Fruit fly (Drosophila melanogaster) whole organism, embryonic: Measurements from ENCODE around the gene rost.
A peak's percentile ranks its signal among the peaks of the same experiment; 100 is the strongest.

Experiments
- ATbp ChIP-seq: fragments of 200-800 bp; sonication (Bioruptor generic); optimal IDR thresholded peaks from 2 replicates; lab custom pipeline; 2017; ENCODE audit warnings: missing biosample characterization, mild to moderate bottlenecking, missing genetic modification characterization, missing genetic modification reagents
- Asciz ChIP-seq: fragments of 200-800 bp; sonication (Bioruptor generic); optimal IDR thresholded peaks from 2 replicates; lab custom pipeline; 2017; ENCODE audit warnings: missing biosample characterization, mild to moderate bottlenecking, missing genetic modification characterization, missing genetic modification reagents
- B-H1 ChIP-seq: fragments of 200-800 bp; sonication (Bioruptor generic); IDR thresholded peaks from 3 replicates; pipeline ENCODE4 v1.3.6; 2022; ENCODE audit warnings: missing biosample characterization, missing genetic modification characterization
- BtbVII ChIP-seq: fragments of 200-800 bp; sonication (Bioruptor generic); optimal IDR thresholded peaks from 3 replicates; lab custom pipeline; 2017; ENCODE audit warnings: missing biosample characterization, mild to moderate bottlenecking, missing genetic modification characterization
- C15 ChIP-seq: fragments of 200-800 bp; sonication (Bioruptor generic); IDR thresholded peaks from 3 replicates; pipeline ENCODE4 v1.3.6; 2022; ENCODE audit warnings: missing biosample characterization, missing genetic modification characterization
- CG10209 ChIP-seq: fragments of 200-800 bp; sonication (Bioruptor generic); optimal IDR thresholded peaks from 3 replicates; lab custom pipeline; 2017; ENCODE audit warnings: missing biosample characterization, mild to moderate bottlenecking, missing genetic modification characterization, missing genetic modification reagents
- CG10366 ChIP-seq: fragments of 200-800 bp; sonication (Bioruptor generic); IDR thresholded peaks from 2 replicates; pipeline ENCODE4 v1.3.6; 2022; ENCODE audit warnings: missing biosample characterization, missing genetic modification characterization
- CG10565 ChIP-seq: fragments of 200-800 bp; sonication (Bioruptor generic); optimal IDR thresholded peaks from 3 replicates; lab custom pipeline; 2016; ENCODE audit warnings: missing biosample characterization, mild to moderate bottlenecking, missing genetic modification characterization
- CG11085 ChIP-seq: fragments of 200-800 bp; sonication (Bioruptor generic); IDR thresholded peaks from 2 replicates; pipeline ENCODE4 v1.3.6; 2022; ENCODE audit warnings: missing biosample characterization, missing genetic modification characterization
- CG12071 ChIP-seq: fragments of 200-800 bp; sonication (Bioruptor generic); optimal IDR thresholded peaks from 3 replicates; lab custom pipeline; 2018; ENCODE audit warnings: missing biosample characterization, mild to moderate bottlenecking, missing genetic modification characterization
- CG12219 ChIP-seq: fragments of 200-800 bp; sonication (Bioruptor generic); optimal IDR thresholded peaks from 3 replicates; lab custom pipeline; 2018; ENCODE audit warnings: missing biosample characterization, mild to moderate bottlenecking, missing genetic modification characterization
- CG12769 ChIP-seq: fragments of 200-800 bp; sonication (Bioruptor generic); optimal IDR thresholded peaks from 2 replicates; lab custom pipeline; 2019; ENCODE audit warnings: missing biosample characterization, mild to moderate bottlenecking, missing genetic modification characterization, moderate library complexity
- CG13296 ChIP-seq: fragments of 200-800 bp; sonication (Bioruptor generic); optimal IDR thresholded peaks from 3 replicates; lab custom pipeline; 2018; ENCODE audit warnings: missing biosample characterization, mild to moderate bottlenecking, missing genetic modification characterization
- CG14965 ChIP-seq: fragments of 200-800 bp; sonication (Bioruptor generic); optimal IDR thresholded peaks from 2 replicates; lab custom pipeline; 2016; ENCODE audit warnings: missing biosample characterization, missing genetic modification characterization, borderline replicate concordance
- CG17385 ChIP-seq: fragments of 200-800 bp; sonication (Bioruptor generic); optimal IDR thresholded peaks from 3 replicates; lab custom pipeline; 2018; ENCODE audit warnings: missing biosample characterization, mild to moderate bottlenecking, missing genetic modification characterization
- CG17568 ChIP-seq: fragments of 200-800 bp; sonication (Bioruptor generic); optimal IDR thresholded peaks from 2 replicates; lab custom pipeline; 2018; ENCODE audit warnings: missing biosample characterization, mild to moderate bottlenecking, missing genetic modification characterization, moderate library complexity
- CG2678 ChIP-seq: fragments of 200-800 bp; sonication (Bioruptor generic); optimal IDR thresholded peaks from 3 replicates; lab custom pipeline; 2019; ENCODE audit warnings: missing biosample characterization, mild to moderate bottlenecking, missing genetic modification characterization, moderate library complexity
- CG31365 ChIP-seq: fragments of 200-800 bp; sonication (Bioruptor generic); optimal IDR thresholded peaks from 2 replicates; lab custom pipeline; 2018; ENCODE audit warnings: missing biosample characterization, mild to moderate bottlenecking, missing genetic modification characterization
- CG3281 ChIP-seq: fragments of 200-800 bp; sonication (Bioruptor generic); optimal IDR thresholded peaks from 3 replicates; lab custom pipeline; 2017; ENCODE audit warnings: missing biosample characterization, mild to moderate bottlenecking, missing genetic modification characterization
- CG4360 ChIP-seq: fragments of 200-800 bp; sonication (Bioruptor generic); IDR thresholded peaks from 2 replicates; pipeline ENCODE4 v1.3.6; 2022; ENCODE audit warnings: missing biosample characterization, missing genetic modification characterization
- CG4424 ChIP-seq: fragments of 200-800 bp; sonication (Bioruptor generic); optimal IDR thresholded peaks from 3 replicates; lab custom pipeline; 2016; ENCODE audit warnings: missing biosample characterization, missing genetic modification characterization
- CG5245 ChIP-seq: fragments of 200-800 bp; sonication (Bioruptor generic); optimal IDR thresholded peaks from 3 replicates; lab custom pipeline; 2016; ENCODE audit warnings: missing biosample characterization, missing genetic modification characterization
- CG9609 ChIP-seq: fragments of 200-800 bp; sonication (Bioruptor generic); optimal IDR thresholded peaks from 3 replicates; lab custom pipeline; 2016; ENCODE audit warnings: missing biosample characterization, missing genetic modification characterization
- CG9797 ChIP-seq: fragments of 200-800 bp; sonication (Bioruptor generic); optimal IDR thresholded peaks from 3 replicates; lab custom pipeline; 2018; ENCODE audit warnings: missing biosample characterization, mild to moderate bottlenecking, missing genetic modification characterization
- D19B ChIP-seq: fragments of 200-800 bp; sonication (Bioruptor generic); optimal IDR thresholded peaks from 2 replicates; lab custom pipeline; 2017; ENCODE audit warnings: missing biosample characterization, mild to moderate bottlenecking, missing genetic modification characterization
- Deaf1 ChIP-seq: fragments of 200-800 bp; optimal IDR thresholded peaks from 3 replicates; lab custom pipeline; 2019; ENCODE audit warnings: missing biosample characterization, mild to moderate bottlenecking, missing genetic modification characterization, moderate library complexity
- Doc3 ChIP-seq: fragments of 200-800 bp; sonication (Bioruptor generic); IDR thresholded peaks from 3 replicates; pipeline ENCODE4 v1.3.6; 2022; ENCODE audit warnings: missing biosample characterization, missing genetic modification characterization; ENCODE audit not compliant: partially characterized antibody
- Hand ChIP-seq: fragments of 200-800 bp; sonication (Bioruptor generic); optimal IDR thresholded peaks from 2 replicates; lab custom pipeline; 2017; ENCODE audit warnings: mild to moderate bottlenecking, missing biosample characterization, missing genetic modification reagents, missing genetic modification characterization
- Hr39 ChIP-seq: fragments of >200 bp; optimal IDR thresholded peaks from 2 replicates; lab custom pipeline; 2017
- NFAT ChIP-seq: fragments of 200-800 bp; sonication (Bioruptor generic); IDR thresholded peaks from 2 replicates; pipeline ENCODE4 v1.3.6; 2022; ENCODE audit warnings: missing biosample characterization, missing genetic modification characterization
- Oaz ChIP-seq: fragments of 200-800 bp; sonication (Bioruptor generic); IDR thresholded peaks from 2 replicates; pipeline ENCODE4 v1.3.6; 2022; ENCODE audit warnings: missing biosample characterization, missing genetic modification characterization
- Oli ChIP-seq: fragments of 200-800 bp; sonication (Bioruptor generic); optimal IDR thresholded peaks from 2 replicates; lab custom pipeline; 2018; ENCODE audit warnings: missing biosample characterization, mild to moderate bottlenecking, missing genetic modification characterization, moderate library complexity
- PHDP ChIP-seq: fragments of 200-800 bp; sonication (Bioruptor generic); optimal IDR thresholded peaks from 3 replicates; lab custom pipeline; 2018; ENCODE audit warnings: missing biosample characterization, mild to moderate bottlenecking, missing genetic modification characterization, moderate library complexity
- Pdp1 ChIP-seq, 2 experiments: fragments of 200-800 bp; sonication (Bioruptor generic); optimal IDR thresholded peaks; 3 replicates each; lab custom pipeline; 2016; ENCODE audit warnings: missing biosample characterization in 2 of 2, missing genetic modification characterization in 2 of 2, mild to moderate bottlenecking in 1 of 2, moderate library complexity in 1 of 2
- Spps ChIP-seq: fragments of 200-800 bp; sonication (Bioruptor generic); optimal IDR thresholded peaks from 2 replicates; lab custom pipeline; 2018; ENCODE audit warnings: missing biosample characterization, mild to moderate bottlenecking, missing genetic modification characterization
- Stat92E ChIP-seq, 3 experiments: fragments of >200 bp in 2 of 3; fragments of 200-800 bp in 1 of 3; sonication (Bioruptor generic) in 1 of 3; optimal IDR thresholded peaks; 2 replicates each; lab custom pipeline; 2017 to 2019; ENCODE audit warnings: missing biosample characterization in 3 of 3, missing genetic modification characterization in 3 of 3, mild to moderate bottlenecking in 1 of 3, moderate library complexity in 1 of 3
- ac ChIP-seq: fragments of 200-800 bp; sonication (Bioruptor generic); optimal IDR thresholded peaks from 3 replicates; lab custom pipeline; 2017; ENCODE audit warnings: missing biosample characterization, mild to moderate bottlenecking, missing genetic modification characterization
- ap ChIP-seq: fragments of 200-800 bp; sonication (Bioruptor generic); IDR thresholded peaks from 2 replicates; pipeline ENCODE4 v1.3.6; 2022; ENCODE audit warnings: missing biosample characterization, missing genetic modification characterization
- exex ChIP-seq: fragments of 200-800 bp; sonication (Bioruptor generic); optimal IDR thresholded peaks from 4 replicates; lab custom pipeline; 2018; ENCODE audit warnings: missing biosample characterization, mild to moderate bottlenecking, missing genetic modification characterization, moderate library complexity
- eyg ChIP-seq: fragments of 200-800 bp; sonication (Bioruptor generic); optimal IDR thresholded peaks from 3 replicates; lab custom pipeline; 2016; ENCODE audit warnings: missing biosample characterization, missing genetic modification characterization
- fd64A ChIP-seq: fragments of 200-800 bp; sonication (Bioruptor generic); optimal IDR thresholded peaks from 3 replicates; lab custom pipeline; 2018; ENCODE audit warnings: missing biosample characterization, mild to moderate bottlenecking, missing genetic modification characterization
- hth ChIP-seq: fragments of >200 bp; optimal IDR thresholded peaks from 2 replicates; lab custom pipeline; 2017; ENCODE audit warnings: inconsistent platforms
- lmd ChIP-seq: fragments of 200-800 bp; sonication (Bioruptor generic); IDR thresholded peaks from 2 replicates; pipeline ENCODE4 v1.3.6; 2022; ENCODE audit warnings: missing biosample characterization, missing genetic modification characterization
- mam ChIP-seq: fragments of 200-800 bp; sonication (Bioruptor generic); optimal IDR thresholded peaks from 3 replicates; lab custom pipeline; 2016; ENCODE audit warnings: missing biosample characterization, missing genetic modification characterization
- mirr ChIP-seq: fragments of 200-800 bp; sonication (Bioruptor generic); optimal IDR thresholded peaks from 3 replicates; lab custom pipeline; 2018; ENCODE audit warnings: missing biosample characterization, mild to moderate bottlenecking, missing genetic modification characterization
- odd ChIP-seq: fragments of 200-800 bp; sonication (Bioruptor generic); optimal IDR thresholded peaks from 2 replicates; lab custom pipeline; 2017; ENCODE audit warnings: missing biosample characterization, mild to moderate bottlenecking, missing genetic modification characterization
- onecut ChIP-seq: fragments of 200-800 bp; sonication (Bioruptor generic); IDR thresholded peaks from 2 replicates; pipeline ENCODE4 v1.3.6; 2022; ENCODE audit warnings: missing biosample characterization, missing genetic modification characterization
- p53 ChIP-seq: fragments of 200-800 bp; sonication (Bioruptor generic); optimal IDR thresholded peaks from 2 replicates; lab custom pipeline; 2016; ENCODE audit warnings: missing biosample characterization, missing genetic modification characterization
- pita ChIP-seq: fragments of 200-800 bp; sonication (Bioruptor generic); optimal IDR thresholded peaks from 2 replicates; lab custom pipeline; 2017; ENCODE audit warnings: missing biosample characterization, mild to moderate bottlenecking, missing genetic modification characterization
- sd ChIP-seq: fragments of 200-800 bp; sonication (Bioruptor generic); optimal IDR thresholded peaks from 3 replicates; lab custom pipeline; 2018; ENCODE audit warnings: missing biosample characterization, mild to moderate bottlenecking, missing genetic modification characterization, moderate library complexity
- sens ChIP-seq: fragments of 200-800 bp; sonication (Bioruptor generic); peaks from one replicate; lab custom pipeline; 2016; ENCODE audit warnings: missing biosample characterization, missing genetic modification characterization
- unpg ChIP-seq: fragments of 200-800 bp; sonication (Bioruptor generic); optimal IDR thresholded peaks from 3 replicates; lab custom pipeline; 2018; ENCODE audit warnings: missing biosample characterization, mild to moderate bottlenecking, missing genetic modification characterization, moderate library complexity

Gene rost

DNA sequence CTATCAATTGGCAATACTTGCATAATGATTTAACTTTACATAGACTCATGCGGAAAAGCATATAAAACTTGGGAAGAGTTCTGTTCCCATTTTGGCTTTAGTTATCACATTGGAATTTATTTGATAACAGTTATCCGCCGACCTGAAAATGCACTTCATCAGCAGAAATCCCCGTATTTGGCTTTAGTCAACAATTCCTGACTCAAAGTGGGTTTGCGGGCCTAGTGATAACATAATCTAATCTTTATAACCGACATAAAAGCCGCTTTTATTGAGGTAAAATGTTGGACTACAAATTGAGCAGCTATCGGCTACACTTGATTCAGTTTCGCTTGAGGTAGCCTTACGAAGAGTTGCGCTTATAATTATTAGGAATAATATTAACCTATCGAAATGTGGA, 20.9 kb upstream of the rost start, which contains the start of gene CG9568 (continued):
- TF ChIP-seq CG12219 (GFP tag; lab: Kevin White, UChicago), result peak; percentile 2
- TF ChIP-seq fd64A (GFP tag; lab: Kevin White, UChicago), result peak; percentile 7
- TF ChIP-seq unpg (GFP tag; lab: Kevin White, UChicago), result peak; percentile 5
- no peak for TF ChIP-seq Oaz (GFP tag; lab: Robert Waterston, UW)
- peak; percentile 7 for TF ChIP-seq CG3281
- TF ChIP-seq p53 (GFP tag; lab: Kevin White, UChicago), result no peak
- no peak for TF ChIP-seq NFAT
- TF ChIP-seq Hr39, result no peak
- TF ChIP-seq onecut (GFP tag; lab: Robert Waterston, UW), result no peak
- TF ChIP-seq CG4424 (GFP tag; lab: Kevin White, UChicago), result no peak
- TF ChIP-seq ATbp, result peak; percentile 9
- peak; percentile 2 for TF ChIP-seq CG17385 (GFP tag; lab: Kevin White, UChicago)
- TF ChIP-seq CG31365 (tag; lab: Kevin White, UChicago), result no peak
- peak; percentile 6 for TF ChIP-seq odd
- peak; percentile 17 for TF ChIP-seq CG2678
- TF ChIP-seq eyg (GFP tag; lab: Kevin White, UChicago), result no peak
- TF ChIP-seq Doc3 (GFP tag; lab: Robert Waterston, UW), result no peak
- TF ChIP-seq ac (GFP tag; lab: Kevin White, UChicago), result no peak
- no peak for TF ChIP-seq CG9609 (GFP tag; lab: Kevin White, UChicago)
- peak; percentile 22 for TF ChIP-seq D19B (GFP tag; lab: Kevin White, UChicago)
- no peak for TF ChIP-seq CG10209 (GFP tag; lab: Kevin White, UChicago)
- TF ChIP-seq mam (GFP tag; lab: Kevin White, UChicago), result no peak
- no peak for TF ChIP-seq CG14965 (GFP tag; lab: Kevin White, UChicago)
- TF ChIP-seq Asciz (GFP tag; lab: Kevin White, UChicago), result peak; percentile 2
- no peak for TF ChIP-seq C15 (GFP tag; lab: Robert Waterston, UW)
- peak; percentile 14 for TF ChIP-seq BtbVII (GFP tag; lab: Kevin White, UChicago)
- no peak for TF ChIP-seq CG9797 (GFP tag; lab: Kevin White, UChicago)
- TF ChIP-seq Pdp1 (GFP tag; optimal IDR thresholded peaks at IDR 0.05; lab: Kevin White, UChicago), result peak in 1 of 2 experiments; percentile 38
- TF ChIP-seq hth (lab: Kevin White, UChicago), result no peak
- TF ChIP-seq pita (GFP tag; lab: Kevin White, UChicago), result no peak
- no peak for TF ChIP-seq lmd (GFP tag; lab: Robert Waterston, UW)
- TF ChIP-seq CG4360 (GFP tag; lab: Robert Waterston, UW), result no peak
- TF ChIP-seq exex (tag; lab: Kevin White, UChicago), result peak; percentile 49
- TF ChIP-seq CG12769 (tag; lab: Kevin White, UChicago), result peak; percentile 13
- TF ChIP-seq Oli (tag; lab: Kevin White, UChicago), result no peak
- TF ChIP-seq mirr (GFP tag; lab: Kevin White, UChicago), result peak; percentile 47
- TF ChIP-seq sd (tag; lab: Kevin White, UChicago), result peak; percentile 80
- no peak for TF ChIP-seq Stat92E (GFP tag; optimal IDR thresholded peaks at IDR 0.05; lab: Kevin White, UChicago)
- no peak for TF ChIP-seq Spps
- no peak for TF ChIP-seq Deaf1 (tag; lab: Kevin White, UChicago)
- TF ChIP-seq CG10565 (GFP tag; lab: Kevin White, UChicago), result no peak
- TF ChIP-seq CG12071 (GFP tag; lab: Kevin White, UChicago), result peak; percentile 48
- TF ChIP-seq CG17568 (GFP tag; lab: Kevin White, UChicago), result peak; percentile 33
- TF ChIP-seq B-H1 (GFP tag; lab: Robert Waterston, UW), result no peak
- TF ChIP-seq Hand (GFP tag; lab: Kevin White, UChicago), result no peak
- peak; percentile 42 for TF ChIP-seq sens (GFP tag; lab: Kevin White, UChicago)
- TF ChIP-seq CG5245 (GFP tag; lab: Kevin White, UChicago), result no peak
- no peak for TF ChIP-seq CG11085 (GFP tag; lab: Robert Waterston, UW)
- TF ChIP-seq ap, result no peak
- TF ChIP-seq CG10366, result no peak
- peak; percentile 38 for TF ChIP-seq CG13296 (GFP tag; lab: Kevin White, UChicago)
- peak; percentile 2 for TF ChIP-seq PHDP (tag; lab: Kevin White, UChicago)
